Worm (Caenorhabditis elegans): ENCODE results near the gene T14B4.5.

Gene T14B4.5

DNA sequence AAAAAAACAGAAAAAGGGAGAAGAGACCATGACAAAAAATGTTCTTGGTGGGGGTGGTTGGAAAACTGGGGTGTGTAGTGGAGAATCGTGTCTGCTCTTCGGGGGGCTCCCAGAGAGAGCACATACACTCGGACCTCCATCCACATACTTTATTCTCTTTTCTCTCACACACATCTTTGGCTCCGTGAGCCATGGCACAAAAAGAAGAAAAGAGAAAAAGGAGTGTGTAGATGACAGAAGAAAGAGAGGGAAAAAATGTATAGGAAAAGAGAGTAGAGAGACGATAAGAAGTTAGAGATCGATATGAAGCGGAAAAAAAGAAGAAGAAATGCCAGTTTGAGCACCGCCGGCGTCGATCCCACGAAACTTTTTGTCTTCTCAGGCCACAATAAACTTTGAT lies 7.7 kb upstream of the T14B4.5 start:
- no peak for TF ChIP-seq unc-62 (GFP tag; optimal IDR thresholded peaks at IDR 0.05)

DNA sequence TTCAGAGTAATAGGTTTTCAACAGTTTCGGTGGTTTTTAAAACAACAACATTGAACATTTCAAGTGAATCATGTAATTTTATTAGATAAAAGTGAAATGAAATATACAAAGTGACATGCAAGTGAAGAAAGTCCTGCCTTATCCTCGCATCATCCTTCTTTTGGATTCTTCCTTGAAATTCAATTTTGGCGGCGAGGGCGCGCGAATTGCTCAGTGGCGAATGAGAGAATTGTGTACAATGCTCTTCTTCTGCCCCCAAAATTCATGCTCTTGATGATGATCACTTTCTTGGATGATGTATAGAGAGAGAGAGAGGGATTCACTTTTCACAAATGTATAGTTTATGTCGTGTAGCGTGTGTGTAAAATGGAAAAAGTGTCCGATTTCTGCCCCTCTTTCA lies 7.0 kb upstream of the T14B4.5 start:
- no peak for TF ChIP-seq unc-62 (GFP tag; optimal IDR thresholded peaks at IDR 0.05)

DNA sequence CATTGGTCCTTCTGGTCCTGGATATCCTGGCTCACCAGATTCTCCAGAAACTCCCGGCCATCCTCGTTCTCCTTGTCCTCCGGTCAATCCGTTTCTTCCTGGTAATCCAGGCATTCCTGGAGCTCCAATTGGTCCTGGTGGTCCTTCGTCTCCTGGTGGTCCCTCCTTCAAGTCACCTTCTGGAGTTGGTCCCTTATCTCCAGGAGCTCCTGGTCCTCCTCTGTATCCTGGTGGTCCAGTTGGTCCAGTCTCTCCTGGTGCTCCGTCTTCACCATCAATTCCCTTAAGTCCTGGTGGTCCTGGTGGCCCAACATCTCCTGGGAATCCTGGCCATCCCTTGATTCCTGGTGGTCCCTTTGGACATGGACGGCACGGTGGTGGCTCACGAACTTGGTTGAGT lies 6.1 kb upstream of the T14B4.5 start:
- no peak for TF ChIP-seq unc-62 (GFP tag; optimal IDR thresholded peaks at IDR 0.05)

DNA sequence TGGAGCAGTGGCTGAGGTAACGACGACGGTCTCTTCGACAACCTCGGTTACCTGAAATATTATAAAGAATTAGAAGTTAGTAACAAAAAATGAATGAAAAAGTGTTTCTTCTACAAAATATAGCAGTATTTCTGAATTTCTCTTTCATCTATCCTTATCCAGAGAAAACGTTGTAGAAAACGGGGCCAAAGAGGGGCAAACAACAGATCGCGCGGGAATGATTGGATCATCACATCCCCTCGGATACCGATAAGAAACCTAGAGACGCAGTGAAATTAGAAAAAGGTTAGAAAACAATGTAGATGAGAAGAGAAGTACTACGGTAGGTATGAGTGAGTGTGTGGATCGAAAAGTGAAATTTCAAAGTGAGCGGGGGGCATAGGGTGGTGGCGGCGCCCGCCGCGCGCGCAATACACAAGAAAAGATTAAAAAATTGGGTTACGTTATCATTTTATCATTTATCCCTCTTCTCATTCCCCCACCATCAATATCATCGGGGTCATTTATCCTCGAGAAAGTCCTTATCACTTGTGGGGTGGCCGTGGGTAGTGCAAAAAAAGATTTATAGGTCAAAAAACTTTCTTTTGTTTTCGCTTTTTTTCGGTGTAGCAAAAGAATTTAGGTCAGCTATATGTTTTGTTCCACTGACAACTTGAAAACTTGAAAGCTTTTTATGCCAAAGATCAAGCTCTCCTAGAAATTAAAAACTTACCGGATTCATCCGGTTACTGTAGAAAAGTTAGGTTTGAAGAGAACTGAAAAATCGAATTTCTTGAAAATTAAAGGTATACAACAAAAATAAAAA lies 4.3 kb upstream of the T14B4.5 start, which contains the start of the genes dpy-10 and T14B4.19:
Gene dpy-10, minus strand, starts transcription at position 51 of the 805 bp plus-strand sequence.
Gene T14B4.19, minus strand, starts transcription at position 755 of the 805 bp plus-strand sequence.
- TF ChIP-seq unc-62 (GFP tag; optimal IDR thresholded peaks at IDR 0.05): no peak

DNA sequence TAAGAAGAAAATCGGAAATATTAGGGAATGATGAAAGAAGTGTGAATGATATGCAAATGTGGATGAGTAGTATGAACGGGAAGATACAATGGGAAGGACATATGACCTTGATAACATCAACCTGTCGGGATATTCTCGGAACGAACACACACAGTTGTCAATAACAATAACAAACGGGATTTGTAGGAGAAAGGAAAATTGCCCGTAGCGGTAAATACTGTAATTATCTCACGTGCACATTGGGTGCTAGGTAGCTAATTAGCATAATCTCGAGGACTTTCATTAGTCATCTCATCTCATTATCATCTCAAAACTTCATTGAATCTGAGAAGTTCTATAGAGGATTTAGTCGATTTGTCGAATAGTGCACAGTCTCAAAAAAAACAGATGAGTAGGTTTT lies 3.7 kb upstream of the T14B4.5 start:
- no peak for TF ChIP-seq unc-62 (GFP tag; optimal IDR thresholded peaks at IDR 0.05)

DNA sequence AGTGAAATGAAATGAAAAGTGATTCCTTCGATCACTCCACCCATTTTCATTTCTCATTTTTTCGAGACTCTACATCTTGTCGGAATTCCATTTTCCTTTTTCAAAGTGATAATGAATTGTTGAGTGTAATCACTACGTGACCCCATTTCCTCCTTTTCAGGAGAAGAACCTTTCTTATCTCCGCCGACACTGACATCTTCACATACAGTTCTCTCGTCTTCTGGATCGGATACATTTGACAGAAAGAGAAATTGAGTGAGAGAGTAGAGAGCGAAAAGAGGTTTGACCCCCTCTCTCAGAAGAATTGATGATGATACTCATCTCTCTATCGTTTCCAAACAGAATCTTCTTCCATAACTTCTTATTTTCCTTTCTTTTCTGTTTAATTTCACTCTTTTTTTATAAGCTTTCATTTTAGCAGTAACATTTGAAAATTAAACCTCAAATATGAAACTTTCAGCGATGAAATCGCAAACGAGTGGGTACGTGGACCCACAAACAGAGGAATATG lies 2.8 kb upstream of the T14B4.5 start, which contains the start of gene dpy-2:
Gene dpy-2, plus strand, starts transcription at position 461 of the 511 bp plus-strand sequence.
- TF ChIP-seq unc-62 (GFP tag; optimal IDR thresholded peaks at IDR 0.05): no peak

DNA sequence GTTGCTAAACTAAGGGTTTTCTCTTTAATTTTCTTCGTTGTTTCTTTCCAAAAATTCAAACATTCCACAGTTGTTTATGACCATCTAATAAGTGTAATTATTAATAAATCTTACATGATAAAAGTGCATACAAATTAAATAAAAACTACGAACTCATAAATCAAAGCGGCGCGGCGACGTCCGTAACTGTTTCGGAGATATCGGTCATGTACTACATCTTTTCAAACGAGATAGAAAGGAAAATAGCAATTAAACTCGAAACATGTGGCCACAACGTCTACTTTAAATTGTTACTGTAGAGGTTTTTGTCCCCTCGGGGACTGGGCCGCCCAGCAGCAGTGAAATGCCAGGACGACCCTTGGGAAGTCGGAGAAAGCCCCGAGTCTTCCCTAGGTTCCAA lies 810 bp upstream of the T14B4.5 start:
- no peak for TF ChIP-seq unc-62 (GFP tag; optimal IDR thresholded peaks at IDR 0.05)

DNA sequence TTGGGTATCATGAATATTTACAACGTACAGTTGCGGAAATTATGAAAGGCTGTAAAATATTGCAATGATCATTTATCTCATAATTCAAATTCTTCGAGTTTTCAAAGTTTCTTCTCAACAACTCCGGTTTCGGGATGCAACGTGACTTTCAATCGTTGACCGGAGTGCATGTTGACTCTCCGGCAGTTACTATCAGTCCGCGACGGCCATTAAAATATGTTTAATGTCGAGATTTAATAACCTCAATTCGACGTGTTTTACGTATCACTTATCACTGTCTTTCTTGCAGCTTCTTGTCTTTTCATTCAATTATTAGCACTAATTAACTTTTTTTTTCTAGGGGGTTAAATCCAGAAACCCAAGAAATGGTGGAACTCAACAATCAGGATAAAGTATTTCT lies 1.6 kb downstream of the T14B4.5 start, which contains the start of gene tsp-10:
Gene tsp-10, plus strand, starts transcription at position 366 of the 400 bp plus-strand sequence.
- TF ChIP-seq unc-62 (GFP tag; optimal IDR thresholded peaks at IDR 0.05): no peak

DNA sequence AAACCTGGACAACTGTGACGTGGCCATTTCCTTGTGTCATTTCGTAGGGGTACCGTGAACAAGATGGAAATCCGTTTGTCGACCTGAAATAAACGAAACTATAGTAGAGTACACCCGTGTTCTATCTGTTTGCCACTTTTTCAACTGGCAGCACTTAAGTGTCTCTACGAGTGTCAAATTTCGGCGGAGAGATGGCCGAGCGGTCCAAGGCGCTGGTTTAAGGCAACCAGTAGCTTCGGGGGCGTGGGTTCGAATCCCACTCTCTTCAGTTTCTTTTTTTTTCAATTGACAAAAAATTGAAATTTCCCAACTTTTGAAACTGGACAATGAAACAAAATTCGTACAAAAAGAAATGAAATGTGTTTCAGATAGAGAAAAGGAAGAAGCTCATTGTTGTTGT lies 4.9 kb downstream of the T14B4.5 start:
- TF ChIP-seq unc-62 (GFP tag; optimal IDR thresholded peaks at IDR 0.05): no peak

DNA sequence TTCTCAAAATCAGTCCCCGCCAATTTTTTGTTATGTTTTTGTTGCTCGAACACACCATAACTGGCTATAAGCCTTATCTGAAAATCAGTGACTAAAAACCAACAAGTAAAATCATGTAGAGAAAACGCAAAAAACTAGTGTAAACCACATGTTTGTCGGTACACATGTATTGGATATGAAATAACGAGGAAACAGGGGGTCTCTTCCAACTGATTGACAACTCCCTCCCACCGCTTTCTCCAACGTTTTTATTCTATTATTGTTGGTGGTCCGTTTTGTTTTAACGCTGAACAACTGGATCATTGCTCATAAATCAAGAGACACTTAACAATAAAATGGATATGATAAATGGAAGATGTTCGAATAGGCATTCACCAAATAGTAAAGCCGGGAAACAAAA lies 10.2 kb downstream of the T14B4.5 start:
- TF ChIP-seq unc-62 (GFP tag; optimal IDR thresholded peaks at IDR 0.05): no peak

DNA sequence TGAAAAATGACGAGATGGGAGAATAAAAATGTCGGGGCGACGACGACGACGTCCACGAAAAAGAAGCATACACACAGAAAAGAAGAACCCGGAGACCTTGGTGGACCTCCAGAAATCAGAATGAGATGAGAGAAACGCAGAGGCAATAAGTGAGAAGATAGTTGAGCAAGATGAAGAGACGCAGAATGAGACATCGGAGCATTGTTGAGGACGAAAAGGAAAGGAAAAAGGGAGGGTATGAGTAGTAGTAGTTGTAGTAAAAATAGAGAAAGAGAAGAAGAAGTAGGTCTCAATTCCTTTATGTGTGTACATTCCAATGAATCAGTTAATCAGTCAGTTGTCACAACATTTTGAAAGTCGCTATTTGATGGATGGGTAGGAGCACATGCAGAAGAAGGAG lies 12.7 kb downstream of the T14B4.5 start, which contains the start of gene T14B4.8:
Gene T14B4.8, minus strand, starts transcription at position 60 of the 400 bp plus-strand sequence.
- no peak for TF ChIP-seq unc-62 (GFP tag; optimal IDR thresholded peaks at IDR 0.05)

DNA sequence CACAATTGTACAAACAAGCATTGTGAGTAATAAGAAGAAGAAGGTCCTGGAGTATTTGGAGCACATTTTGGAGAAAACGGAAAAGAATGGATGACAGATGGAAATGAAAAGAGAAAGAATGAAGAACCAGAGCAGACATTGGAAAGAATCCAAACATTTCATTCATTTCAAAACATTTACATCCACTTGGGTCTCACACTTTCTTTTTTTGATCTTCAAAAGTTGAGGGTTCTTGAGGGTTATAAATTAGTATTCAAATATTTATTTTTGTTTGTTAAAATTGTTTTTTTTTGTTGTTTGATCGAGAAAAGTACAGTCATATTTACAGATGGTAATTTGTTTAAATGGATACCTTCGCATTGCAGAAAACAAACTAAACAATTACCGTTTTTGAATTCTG lies 17.1 kb downstream of the T14B4.5 start, which contains the start of gene T14B4.9:
Gene T14B4.9, minus strand, starts transcription at position 101 of the 400 bp plus-strand sequence.
- TF ChIP-seq unc-62 (GFP tag; optimal IDR thresholded peaks at IDR 0.05): no peak

DNA sequence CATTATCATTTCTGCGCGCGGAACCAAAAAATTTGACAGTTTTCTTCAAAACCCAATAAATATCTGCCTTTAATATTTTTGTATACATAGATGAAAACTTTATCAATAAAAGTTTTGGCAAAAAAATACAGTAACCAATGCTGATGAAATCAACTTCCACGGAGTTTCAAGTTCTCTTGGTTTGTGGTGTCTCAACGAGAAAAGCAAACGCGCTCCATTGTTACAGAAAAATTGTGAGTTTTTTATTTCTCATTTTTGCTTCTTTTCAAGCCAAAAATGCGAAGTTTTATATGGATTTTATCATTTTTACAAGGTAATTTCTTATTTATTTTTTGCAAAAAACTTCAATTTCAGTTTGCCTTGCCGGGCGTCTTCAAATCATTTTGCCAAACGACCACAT lies 18.0 kb downstream of the T14B4.5 start, which contains the start of gene T14B4.3:
Gene T14B4.3, plus strand, starts transcription at position 264 of the 400 bp plus-strand sequence.
- TF ChIP-seq unc-62 (GFP tag; optimal IDR thresholded peaks at IDR 0.05): no peak

DNA sequence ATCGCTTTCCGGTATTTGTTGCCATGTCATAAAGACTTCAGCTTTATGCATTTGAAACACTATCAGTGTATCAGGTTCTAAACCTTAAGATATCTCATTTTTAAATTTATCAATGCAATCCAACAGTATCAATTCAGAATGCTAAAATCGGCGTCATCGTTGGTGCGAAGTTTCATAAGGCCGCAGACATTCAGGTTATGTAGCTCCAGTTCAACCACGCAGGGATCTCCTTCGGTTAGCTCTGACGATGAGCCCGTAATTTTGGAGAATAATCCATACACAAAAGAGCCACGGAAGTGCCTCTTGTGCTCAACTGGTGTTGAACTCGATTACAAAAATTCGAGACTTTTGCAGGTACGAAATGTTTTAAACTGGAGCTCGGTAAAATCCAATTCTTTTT lies 19.4 kb downstream of the T14B4.5 start, which contains the start of gene mrps-18.C:
Gene mrps-18.C, plus strand, starts transcription at position 138 of the 400 bp plus-strand sequence.
- no peak for TF ChIP-seq unc-62 (GFP tag; optimal IDR thresholded peaks at IDR 0.05)

DNA sequence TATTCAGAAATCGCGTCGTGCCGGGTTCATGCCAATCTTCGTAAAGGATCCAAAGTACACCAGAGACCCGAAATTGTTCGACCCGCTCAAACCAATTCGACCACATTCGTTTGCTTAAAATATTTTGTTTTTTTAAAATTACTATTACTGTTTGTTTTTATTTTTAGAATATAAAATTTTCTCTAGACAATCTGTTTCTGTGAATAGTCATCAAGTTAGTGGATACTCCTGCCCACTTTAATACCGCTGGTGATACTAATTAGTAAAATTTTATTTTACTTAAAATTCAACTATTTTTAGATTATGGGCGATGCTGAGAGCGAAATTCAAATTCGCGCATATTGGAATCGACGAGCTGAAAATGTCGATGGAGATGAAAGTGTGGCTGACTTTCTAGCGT lies 19.9 kb downstream of the T14B4.5 start, which contains the start of gene T14B4.1:
Gene T14B4.1, plus strand, starts transcription at position 301 of the 400 bp plus-strand sequence.
- no peak for TF ChIP-seq unc-62 (GFP tag; optimal IDR thresholded peaks at IDR 0.05)

DNA sequence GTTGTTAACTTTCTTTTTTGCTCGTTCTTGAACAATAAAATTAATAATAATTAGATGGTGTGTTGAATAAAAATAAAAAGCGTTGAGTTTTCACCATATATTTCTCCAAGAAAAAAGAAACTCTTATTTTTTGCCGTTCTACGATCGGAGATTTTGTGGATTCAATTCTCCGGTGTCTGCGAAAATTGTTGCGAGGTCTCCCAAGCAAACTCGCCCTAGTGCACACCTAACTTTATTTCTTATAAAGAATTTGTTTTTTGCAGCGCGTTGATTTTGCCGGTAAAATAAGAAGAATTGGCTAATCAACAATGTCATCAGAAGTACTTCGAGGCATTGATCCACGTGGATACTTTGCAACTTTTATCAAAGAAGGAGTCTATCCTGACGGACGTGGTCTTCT lies 24.8 kb downstream of the T14B4.5 start, which contains the start of gene exos-8:
Gene exos-8, plus strand, starts transcription at position 264 of the 400 bp plus-strand sequence.
- TF ChIP-seq unc-62 (GFP tag; optimal IDR thresholded peaks at IDR 0.05): no peak

DNA sequence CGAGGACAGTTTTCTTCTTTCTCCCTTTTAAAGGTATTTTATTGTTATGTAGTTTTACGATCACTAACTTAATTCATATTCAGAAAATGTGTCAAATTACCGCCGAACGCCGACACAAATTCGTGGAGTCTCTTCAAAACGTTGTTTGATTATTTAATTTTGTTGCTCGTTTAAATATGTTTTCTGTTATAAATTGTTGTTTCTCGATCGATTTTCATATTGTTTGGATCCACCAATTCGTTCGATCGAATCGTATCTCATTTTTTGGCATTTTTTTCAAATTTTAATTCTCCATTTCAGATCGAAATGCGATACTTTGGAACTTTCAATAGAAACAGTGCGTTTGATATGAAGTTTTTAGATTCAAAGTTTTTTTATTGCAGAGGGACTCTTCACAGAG lies 26.0 kb downstream of the T14B4.5 start, which contains the start of gene F41G3.6:
Gene F41G3.6, plus strand, starts transcription at position 301 of the 400 bp plus-strand sequence.
- TF ChIP-seq unc-62 (GFP tag; optimal IDR thresholded peaks at IDR 0.05): no peak
